Fruit fly (Drosophila melanogaster) whole organism, embryonic: ENCODE data around the gene saturn.

Experiments
- Antp ChIP-seq: fragments of 200-800 bp; sonication (Bioruptor generic); optimal IDR thresholded peaks from 3 replicates; lab custom pipeline; 2016; ENCODE audit warnings: missing biosample characterization, missing genetic modification characterization
- Asciz ChIP-seq: fragments of 200-800 bp; sonication (Bioruptor generic); optimal IDR thresholded peaks from 2 replicates; lab custom pipeline; 2017; ENCODE audit warnings: missing biosample characterization, mild to moderate bottlenecking, missing genetic modification characterization, missing genetic modification reagents
- CG10267 ChIP-seq: fragments of 200-800 bp; sonication (Bioruptor generic); optimal IDR thresholded peaks from 2 replicates; lab custom pipeline; 2018; ENCODE audit warnings: missing biosample characterization, mild to moderate bottlenecking, missing genetic modification characterization, moderate library complexity
- CG10979 ChIP-seq: fragments of 200-800 bp; sonication (Bioruptor generic); optimal IDR thresholded peaks from 2 replicates; lab custom pipeline; 2018; ENCODE audit warnings: missing biosample characterization, mild to moderate bottlenecking, missing genetic modification characterization, moderate library complexity
- CG1233 ChIP-seq: fragments of 200-800 bp; sonication (Bioruptor generic); optimal IDR thresholded peaks from 4 replicates; lab custom pipeline; 2018; ENCODE audit warnings: missing biosample characterization, mild to moderate bottlenecking, missing genetic modification characterization
- CG12391 ChIP-seq: fragments of 200-800 bp; sonication (Bioruptor generic); optimal IDR thresholded peaks from 3 replicates; lab custom pipeline; 2018; ENCODE audit warnings: missing biosample characterization, mild to moderate bottlenecking, missing genetic modification characterization, moderate library complexity
- CG1529 ChIP-seq: fragments of 200-800 bp; sonication (Bioruptor generic); optimal IDR thresholded peaks from 3 replicates; lab custom pipeline; 2018; ENCODE audit warnings: missing biosample characterization, missing genetic modification characterization
- CG15601 ChIP-seq: fragments of 200-800 bp; sonication (Bioruptor generic); optimal IDR thresholded peaks from 3 replicates; lab custom pipeline; 2019; ENCODE audit warnings: missing biosample characterization, mild to moderate bottlenecking, missing genetic modification characterization, moderate library complexity
- CG1603 ChIP-seq: fragments of 200-800 bp; sonication (Bioruptor generic); optimal IDR thresholded peaks from 2 replicates; lab custom pipeline; 2019; ENCODE audit warnings: missing biosample characterization, mild to moderate bottlenecking, missing genetic modification characterization, moderate library complexity
- CG17328 ChIP-seq: fragments of 200-800 bp; sonication (Bioruptor generic); IDR thresholded peaks from 2 replicates; pipeline ENCODE4 v1.3.6; 2022; ENCODE audit warnings: missing biosample characterization, missing genetic modification characterization
- CG18262 ChIP-seq: fragments of 200-800 bp; optimal IDR thresholded peaks from 3 replicates; lab custom pipeline; 2019; ENCODE audit warnings: missing biosample characterization, mild to moderate bottlenecking, missing genetic modification characterization, moderate library complexity
- CG2875 ChIP-seq: fragments of 200-800 bp; sonication (Bioruptor generic); optimal IDR thresholded peaks from 2 replicates; lab custom pipeline; 2017; ENCODE audit warnings: missing biosample characterization, mild to moderate bottlenecking, missing genetic modification characterization, missing genetic modification reagents
- CG4424 ChIP-seq: fragments of 200-800 bp; sonication (Bioruptor generic); optimal IDR thresholded peaks from 3 replicates; lab custom pipeline; 2016; ENCODE audit warnings: missing biosample characterization, missing genetic modification characterization
- CG6813 ChIP-seq: fragments of 200-800 bp; sonication (Bioruptor generic); optimal IDR thresholded peaks from 2 replicates; lab custom pipeline; 2017; ENCODE audit warnings: missing biosample characterization, missing genetic modification characterization, mild to moderate bottlenecking, moderate library complexity, missing genetic modification reagents
- CG7271 ChIP-seq: fragments of 200-800 bp; sonication (Bioruptor generic); optimal IDR thresholded peaks from 2 replicates; lab custom pipeline; 2018; ENCODE audit warnings: missing biosample characterization, mild to moderate bottlenecking, missing genetic modification characterization, moderate library complexity
- CG7839 ChIP-seq: fragments of 200-800 bp; sonication (Bioruptor generic); optimal IDR thresholded peaks from 3 replicates; lab custom pipeline; 2018; ENCODE audit warnings: missing biosample characterization, mild to moderate bottlenecking, missing genetic modification characterization, moderate library complexity
- CG8359 ChIP-seq: fragments of 200-800 bp; sonication (Bioruptor generic); optimal IDR thresholded peaks from 2 replicates; lab custom pipeline; 2017; ENCODE audit warnings: missing biosample characterization, mild to moderate bottlenecking, missing genetic modification characterization, borderline replicate concordance
- CoRest ChIP-seq: fragments of 200-800 bp; sonication (Bioruptor generic); optimal IDR thresholded peaks from 3 replicates; lab custom pipeline; 2018; ENCODE audit warnings: missing biosample characterization, mild to moderate bottlenecking, missing genetic modification characterization, moderate library complexity
- Elba2 ChIP-seq: fragments of 200-800 bp; sonication (Bioruptor generic); optimal IDR thresholded peaks from 3 replicates; lab custom pipeline; 2016; ENCODE audit warnings: missing biosample characterization, missing genetic modification characterization
- MESR4 ChIP-seq: fragments of 200-800 bp; sonication (Bioruptor generic); optimal IDR thresholded peaks from 2 replicates; lab custom pipeline; 2018; ENCODE audit warnings: missing biosample characterization, mild to moderate bottlenecking, missing genetic modification characterization, moderate library complexity
- MTF-1 ChIP-seq: fragments of 200-800 bp; sonication (Bioruptor generic); optimal IDR thresholded peaks from 2 replicates; lab custom pipeline; 2018; ENCODE audit warnings: missing biosample characterization, mild to moderate bottlenecking, missing genetic modification characterization, borderline replicate concordance
- Oli ChIP-seq: fragments of 200-800 bp; sonication (Bioruptor generic); optimal IDR thresholded peaks from 2 replicates; lab custom pipeline; 2018; ENCODE audit warnings: missing biosample characterization, mild to moderate bottlenecking, missing genetic modification characterization, moderate library complexity
- Sox102F ChIP-seq: fragments of 200-800 bp; sonication (Bioruptor generic); optimal IDR thresholded peaks from 2 replicates; lab custom pipeline; 2018; ENCODE audit warnings: missing biosample characterization, mild to moderate bottlenecking, missing genetic modification characterization, moderate library complexity
- Ssrp ChIP-seq: fragments of 200-800 bp; sonication (Bioruptor generic); optimal IDR thresholded peaks from 2 replicates; lab custom pipeline; 2018; ENCODE audit warnings: missing biosample characterization, mild to moderate bottlenecking, missing genetic modification characterization, moderate library complexity
- cad ChIP-seq: fragments of >200 bp; optimal IDR thresholded peaks from 2 replicates; lab custom pipeline; 2017; ENCODE audit warnings: missing biosample characterization, missing genetic modification characterization
- ci ChIP-seq: fragments of 200-800 bp; sonication (Bioruptor generic); IDR thresholded peaks from 3 replicates; pipeline ENCODE4 v1.3.6; 2022; ENCODE audit warnings: missing biosample characterization, missing genetic modification characterization
- dmrt99B ChIP-seq: fragments of 200-800 bp; sonication (Bioruptor generic); optimal IDR thresholded peaks from 2 replicates; lab custom pipeline; 2018; ENCODE audit warnings: missing biosample characterization, mild to moderate bottlenecking, missing genetic modification characterization, moderate library complexity
- fd3F ChIP-seq: fragments of 200-800 bp; sonication (Bioruptor generic); optimal IDR thresholded peaks from 2 replicates; lab custom pipeline; 2018; ENCODE audit warnings: missing biosample characterization, mild to moderate bottlenecking, missing genetic modification characterization, moderate library complexity
- fd64A ChIP-seq: fragments of 200-800 bp; sonication (Bioruptor generic); optimal IDR thresholded peaks from 3 replicates; lab custom pipeline; 2018; ENCODE audit warnings: missing biosample characterization, mild to moderate bottlenecking, missing genetic modification characterization
- gem ChIP-seq: fragments of 200-800 bp; sonication (Bioruptor generic); optimal IDR thresholded peaks from 2 replicates; lab custom pipeline; 2019; ENCODE audit warnings: missing biosample characterization, mild to moderate bottlenecking, missing genetic modification characterization, moderate library complexity
- gsb-n ChIP-seq: fragments of 200-800 bp; sonication (Bioruptor generic); optimal IDR thresholded peaks from 3 replicates; lab custom pipeline; 2018; ENCODE audit warnings: missing biosample characterization, mild to moderate bottlenecking, missing genetic modification characterization
- kni ChIP-seq: fragments of 200-800 bp; sonication (Bioruptor generic); optimal IDR thresholded peaks from 3 replicates; lab custom pipeline; 2017; ENCODE audit warnings: mild to moderate bottlenecking, missing biosample characterization, missing genetic modification reagents, missing genetic modification characterization
- lola ChIP-seq, 3 experiments: fragments of >200 bp in 2 of 3; fragments of 200-800 bp in 1 of 3; sonication (Bioruptor generic) in 1 of 3; optimal IDR thresholded peaks; 2 replicates each; lab custom pipeline; 2017 to 2019; ENCODE audit warnings: missing biosample characterization in 3 of 3, missing genetic modification characterization in 3 of 3, mild to moderate bottlenecking in 1 of 3, moderate library complexity in 1 of 3
- lov ChIP-seq, 2 experiments: fragments of 200-800 bp in 1 of 2; fragments of >200 bp in 1 of 2; sonication (Bioruptor generic) in 1 of 2; IDR thresholded peaks in 1 of 2; optimal IDR thresholded peaks in 1 of 2; 2 replicates in 1 of 2; 3 replicates in 1 of 2; pipeline versions ENCODE4 v1.3.6 to Lab custom; 2017 to 2022; ENCODE audit warnings: missing biosample characterization in 1 of 2, missing genetic modification characterization in 1 of 2
- nau ChIP-seq: fragments of 200-800 bp; sonication (Bioruptor generic); optimal IDR thresholded peaks from 3 replicates; lab custom pipeline; 2017; ENCODE audit warnings: missing biosample characterization, mild to moderate bottlenecking, missing genetic modification characterization, missing genetic modification reagents
- nmo ChIP-seq: fragments of 200-800 bp; sonication (Bioruptor generic); optimal IDR thresholded peaks from 2 replicates; lab custom pipeline; 2018; ENCODE audit warnings: missing biosample characterization, mild to moderate bottlenecking, missing genetic modification characterization, moderate library complexity
- odd ChIP-seq: fragments of 200-800 bp; sonication (Bioruptor generic); optimal IDR thresholded peaks from 2 replicates; lab custom pipeline; 2017; ENCODE audit warnings: missing biosample characterization, mild to moderate bottlenecking, missing genetic modification characterization
- onecut ChIP-seq: fragments of 200-800 bp; sonication (Bioruptor generic); IDR thresholded peaks from 2 replicates; pipeline ENCODE4 v1.3.6; 2022; ENCODE audit warnings: missing biosample characterization, missing genetic modification characterization
- phol ChIP-seq: fragments of 200-800 bp; sonication (Bioruptor generic); optimal IDR thresholded peaks from 3 replicates; lab custom pipeline; 2018; ENCODE audit warnings: missing biosample characterization, mild to moderate bottlenecking, missing genetic modification characterization, moderate library complexity
- pros ChIP-seq: fragments of 200-800 bp; sonication (Bioruptor generic); optimal IDR thresholded peaks from 3 replicates; lab custom pipeline; 2019; ENCODE audit warnings: missing biosample characterization, mild to moderate bottlenecking, missing genetic modification characterization, moderate library complexity
- sens ChIP-seq: fragments of 200-800 bp; sonication (Bioruptor generic); peaks from one replicate; lab custom pipeline; 2016; ENCODE audit warnings: missing biosample characterization, missing genetic modification characterization
- slp2 ChIP-seq: fragments of 200-800 bp; sonication (Bioruptor generic); optimal IDR thresholded peaks from 2 replicates; lab custom pipeline; 2016; ENCODE audit warnings: missing biosample characterization, missing genetic modification characterization
- tll ChIP-seq, 2 experiments: fragments of 200-800 bp in 1 of 2; fragments of >200 bp in 1 of 2; sonication (Bioruptor generic) in 1 of 2; optimal IDR thresholded peaks; 2 replicates each; lab custom pipeline; 2017 to 2019; ENCODE audit warnings: missing biosample characterization in 2 of 2, missing genetic modification characterization in 2 of 2, mild to moderate bottlenecking in 1 of 2, moderate library complexity in 1 of 2
- tna ChIP-seq: fragments of 200-800 bp; sonication (Bioruptor generic); IDR thresholded peaks from 2 replicates; pipeline ENCODE4 v1.3.6; 2022; ENCODE audit warnings: missing biosample characterization, missing genetic modification characterization; ENCODE audit not compliant: partially characterized antibody
- twi ChIP-seq: fragments of 200-800 bp; optimal IDR thresholded peaks from 2 replicates; lab custom pipeline; 2019; ENCODE audit warnings: missing biosample characterization, mild to moderate bottlenecking, missing genetic modification characterization, moderate library complexity
- wek ChIP-seq: fragments of 200-800 bp; sonication (Bioruptor generic); optimal IDR thresholded peaks from 3 replicates; lab custom pipeline; 2018; ENCODE audit warnings: missing biosample characterization, mild to moderate bottlenecking, missing genetic modification characterization, moderate library complexity
- zen ChIP-seq: fragments of 200-800 bp; sonication (Bioruptor generic); optimal IDR thresholded peaks from 3 replicates; lab custom pipeline; 2018; ENCODE audit warnings: missing biosample characterization, mild to moderate bottlenecking, missing genetic modification characterization, moderate library complexity

The saturn gene

dm6 chr3L:14193962-14194503 lies 9.1 kb upstream of the saturn start (continued):
- TF ChIP-seq CG10267 (tag; lab: Kevin White, UChicago) (peak; percentile 40), CG6813 (GFP tag; lab: Kevin White, UChicago) (peak; percentile 33), Ssrp (tag; lab: Kevin White, UChicago) (peak; percentile 13), CG17328 (GFP tag; lab: Robert Waterston, UW) (peak; percentile 20; the same call in 1 of the 2 replicates), fd3F (no peak), gem (peak; percentile 61), CG1529 (GFP tag; lab: Kevin White, UChicago) (peak; percentile 28), twi (tag; lab: Kevin White, UChicago) (peak; percentile 95), zen (peak; percentile 19), pros (GFP tag; lab: Kevin White, UChicago) (peak; percentile 7), cad (GFP tag; lab: Kevin White, UChicago) (peak; percentile 65), CG7839 (tag; lab: Kevin White, UChicago) (peak; percentile 29), fd64A (GFP tag; lab: Kevin White, UChicago) (peak; percentile 60), Antp (GFP tag; lab: Kevin White, UChicago) (no peak), CG1233 (GFP tag; lab: Kevin White, UChicago) (peak; percentile 27), odd (peak; percentile 21), tll (GFP tag; optimal IDR thresholded peaks at IDR 0.05; lab: Kevin White, UChicago) (peak in 1 of 2 experiments; percentile 40), CG4424 (no peak), Asciz (GFP tag; lab: Kevin White, UChicago) (peak; percentile 32), lola (GFP tag; optimal IDR thresholded peaks at IDR 0.05; lab: Kevin White, UChicago) (peak in 1 of 3 experiments; percentile 27), CG1603 (tag; lab: Kevin White, UChicago) (peak; percentile 36), lov (optimal IDR thresholded peaks at IDR 0.05; lab: Kevin White, UChicago) (no peak), lov (GFP tag; IDR thresholded peaks at IDR 0.05; lab: Robert Waterston, UW) (peak; percentile 12; the same call in 1 of the 3 replicates), CoRest (peak; percentile 14), nmo (GFP tag; lab: Kevin White, UChicago) (peak; percentile 28), Elba2 (no peak), CG8359 (GFP tag; lab: Kevin White, UChicago) (peak; percentile 33), CG12391 (tag; lab: Kevin White, UChicago) (peak; percentile 43), CG2875 (GFP tag; lab: Kevin White, UChicago) (peak; percentile 46), CG18262 (tag; lab: Kevin White, UChicago) (peak; percentile 45), slp2 (GFP tag; lab: Kevin White, UChicago) (no peak), tna (GFP tag; lab: Robert Waterston, UW) (no peak), nau (GFP tag; lab: Kevin White, UChicago) (peak; percentile 3), ci (peak; percentile 14; the same call in 1 of the 3 replicates), MTF-1 (no peak), CG7271 (peak; percentile 48), dmrt99B (tag; lab: Kevin White, UChicago) (peak; percentile 28), phol (peak; percentile 16), wek (GFP tag; lab: Kevin White, UChicago) (peak; percentile 53), CG15601 (tag; lab: Kevin White, UChicago) (peak; percentile 42), sens (peak; percentile 79), CG10979 (peak; percentile 36), Oli (peak; percentile 28), kni (peak; percentile 45), onecut (peak; percentile 7; the same call in 1 of the 2 replicates), Sox102F (GFP tag; lab: Kevin White, UChicago) (peak; percentile 10), gsb-n (tag; lab: Kevin White, UChicago) (peak; percentile 57), MESR4 (GFP tag; lab: Kevin White, UChicago) (no peak)
